Fruit fly (Drosophila melanogaster) whole organism: ENCODE data around the gene pxb.

ENCODE experiments used
- CG8478 ChIP-seq: fragments of >200 bp; optimal IDR thresholded peaks from 2 replicates; lab custom pipeline; 2018; ENCODE audit warnings: inconsistent platforms
- Dll ChIP-seq: fragments of >200 bp; optimal IDR thresholded peaks from 2 replicates; lab custom pipeline; 2017
- EcR ChIP-seq, 2 experiments: fragments of >200 bp; optimal IDR thresholded peaks; 2 replicates each; lab custom pipeline; 2017; ENCODE audit warnings: missing biosample characterization in 2 of 2, missing genetic modification characterization in 2 of 2, missing genetic modification reagents in 2 of 2
- pan ChIP-seq: fragments of >200 bp; optimal IDR thresholded peaks from 2 replicates; lab custom pipeline; 2017
- psq ChIP-seq: fragments of >200 bp; optimal IDR thresholded peaks from 2 replicates; lab custom pipeline; 2017

- no peak for TF ChIP-seq CG8478
- no peak for TF ChIP-seq pan (lab: Kevin White, UChicago)
- TF ChIP-seq psq (lab: Kevin White, UChicago): no peak
- TF ChIP-seq EcR (GFP tag; optimal IDR thresholded peaks at IDR 0.05; lab: Kevin White, UChicago): no peak
- TF ChIP-seq Dll (lab: Kevin White, UChicago): no peak
These were observed 35.1 kb upstream of the pxb start for dm6 chr3R:15630918-15631317.
